Worm (Caenorhabditis elegans) whole organism, L2 larva: ENCODE results near the gene srh-10.

Experiments used
- C34F6.9 ChIP-seq: fragments of 150-350 bp; optimal IDR thresholded peaks from 2 replicates; lab custom pipeline; 2014; ENCODE audit warnings: missing biosample characterization, missing genetic modification characterization
- F13H6.1 ChIP-seq: sonication (generic microtip); optimal IDR thresholded peaks from 2 replicates; lab custom pipeline; 2016; ENCODE audit warnings: missing genetic modification characterization, missing compliant biosample characterization
- R02D3.7 ChIP-seq: fragments of 150-350 bp; optimal IDR thresholded peaks from 2 replicates; lab custom pipeline; 2014; ENCODE audit warnings: missing biosample characterization, missing genetic modification characterization
- Y55F3AM.14 ChIP-seq: fragments of 200-800 bp; sonication (Bioruptor generic); optimal IDR thresholded peaks from 2 replicates; lab custom pipeline; 2018; ENCODE audit warnings: mild to moderate bottlenecking, missing genetic modification characterization, missing compliant biosample characterization
- ZK546.5 ChIP-seq: sonication (generic microtip); optimal IDR thresholded peaks from 2 replicates; lab custom pipeline; 2017; ENCODE audit warnings: missing biosample characterization, missing genetic modification characterization
- aly-2 ChIP-seq: fragments of 150-350 bp; optimal IDR thresholded peaks from 2 replicates; lab custom pipeline; 2014; ENCODE audit warnings: missing biosample characterization, missing genetic modification characterization
- ama-1 ChIP-seq: fragments of 150-350 bp; optimal IDR thresholded peaks from 2 replicates; lab custom pipeline; 2018; ENCODE audit warnings: inconsistent platforms
- blmp-1 ChIP-seq: sonication (generic microtip); optimal IDR thresholded peaks from 2 replicates; lab custom pipeline; 2017; ENCODE audit warnings: missing genetic modification characterization, mild to moderate bottlenecking, missing compliant biosample characterization, antibody characterized with exemption, moderate library complexity; ENCODE audit not compliant: insufficient read depth
- ceh-16 ChIP-seq: fragments of 150-350 bp; optimal IDR thresholded peaks from 2 replicates; lab custom pipeline; 2014; ENCODE audit warnings: missing biosample characterization, missing genetic modification characterization
- ceh-82 ChIP-seq: fragments of 150-350 bp; optimal IDR thresholded peaks from 2 replicates; lab custom pipeline; 2014; ENCODE audit warnings: missing biosample characterization, missing genetic modification characterization
- crh-2 ChIP-seq: sonication (generic microtip); optimal IDR thresholded peaks from 2 replicates; lab custom pipeline; 2017; ENCODE audit warnings: missing biosample characterization, missing genetic modification characterization
- dmd-4 ChIP-seq: sonication (generic microtip); optimal IDR thresholded peaks from 2 replicates; lab custom pipeline; 2017; ENCODE audit warnings: missing biosample characterization, missing genetic modification characterization
- egl-27 ChIP-seq: sonication (generic microtip); optimal IDR thresholded peaks from 3 replicates; lab custom pipeline; 2017; ENCODE audit warnings: missing biosample characterization, missing genetic modification reagents, missing genetic modification characterization
- elt-1 ChIP-seq: fragments of 150-350 bp; optimal IDR thresholded peaks from 2 replicates; lab custom pipeline; 2014; ENCODE audit warnings: missing biosample characterization, missing genetic modification characterization
- elt-3 ChIP-seq: sonication (generic microtip); optimal IDR thresholded peaks from 2 replicates; lab custom pipeline; 2017; ENCODE audit warnings: missing biosample characterization, missing genetic modification characterization
- fos-1 ChIP-seq: fragments of 150-350 bp; optimal IDR thresholded peaks from 2 replicates; lab custom pipeline; 2014; ENCODE audit warnings: missing biosample characterization, missing genetic modification characterization
- gmeb-1 ChIP-seq: fragments of 150-350 bp; optimal IDR thresholded peaks from 2 replicates; lab custom pipeline; 2014; ENCODE audit warnings: missing biosample characterization, missing genetic modification characterization
- lin-11 ChIP-seq: fragments of 150-350 bp; sonication (generic microtip); optimal IDR thresholded peaks from 2 replicates; lab custom pipeline; 2014; ENCODE audit warnings: missing biosample characterization, missing genetic modification characterization, inconsistent platforms, mixed read lengths
- lin-13 ChIP-seq: fragments of 150-350 bp; optimal IDR thresholded peaks from 2 replicates; lab custom pipeline; 2014; ENCODE audit warnings: missing biosample characterization, missing genetic modification reagents, missing genetic modification characterization
- lin-39 ChIP-seq: fragments of 150-350 bp; optimal IDR thresholded peaks from 2 replicates; lab custom pipeline; 2014; ENCODE audit warnings: missing biosample characterization, missing genetic modification reagents, missing genetic modification characterization
- lsy-2 ChIP-seq, 2 experiments: fragments of 150-350 bp in 1 of 2; sonication (generic microtip) in 1 of 2; optimal IDR thresholded peaks; 2 replicates each; lab custom pipeline; 2014 to 2017; ENCODE audit warnings: missing biosample characterization in 2 of 2, missing genetic modification characterization in 2 of 2
- mab-5 ChIP-seq: fragments of 150-350 bp; optimal IDR thresholded peaks from 2 replicates; lab custom pipeline; 2014; ENCODE audit warnings: missing biosample characterization, missing genetic modification characterization
- mbf-1 ChIP-seq: sonication (generic microtip); optimal IDR thresholded peaks from 2 replicates; lab custom pipeline; 2017; ENCODE audit warnings: missing biosample characterization, missing genetic modification characterization
- mdl-1 ChIP-seq, 2 experiments: fragments of 150-350 bp in 1 of 2; sonication (generic microtip) in 1 of 2; optimal IDR thresholded peaks; 2 replicates each; lab custom pipeline; 2017; ENCODE audit warnings: missing biosample characterization in 2 of 2, missing genetic modification characterization in 2 of 2
- nhr-10 ChIP-seq: sonication (generic microtip); optimal IDR thresholded peaks from 2 replicates; lab custom pipeline; 2017; ENCODE audit warnings: missing biosample characterization, missing genetic modification characterization
- nhr-11 ChIP-seq: fragments of 150-350 bp; optimal IDR thresholded peaks from 2 replicates; lab custom pipeline; 2014; ENCODE audit warnings: missing biosample characterization, missing genetic modification characterization
- nhr-12 ChIP-seq: fragments of 150-350 bp; optimal IDR thresholded peaks from 2 replicates; lab custom pipeline; 2014; ENCODE audit warnings: missing biosample characterization, missing genetic modification characterization
- nhr-129 ChIP-seq: fragments of 150-350 bp; optimal IDR thresholded peaks from 2 replicates; lab custom pipeline; 2014; ENCODE audit warnings: missing biosample characterization, missing genetic modification characterization
- nhr-21 ChIP-seq: fragments of 150-350 bp; optimal IDR thresholded peaks from 2 replicates; lab custom pipeline; 2014; ENCODE audit warnings: missing biosample characterization, missing genetic modification characterization
- nhr-23 ChIP-seq: fragments of 150-350 bp; optimal IDR thresholded peaks from 2 replicates; lab custom pipeline; 2014; ENCODE audit warnings: missing biosample characterization, missing genetic modification reagents, missing genetic modification characterization
- nhr-237 ChIP-seq: fragments of 150-350 bp; optimal IDR thresholded peaks from 2 replicates; lab custom pipeline; 2014; ENCODE audit warnings: missing biosample characterization, missing genetic modification characterization
- nhr-25 ChIP-seq: fragments of 150-350 bp; sonication (generic microtip); optimal IDR thresholded peaks from 3 replicates; lab custom pipeline; 2014; ENCODE audit warnings: missing biosample characterization, missing genetic modification characterization
- nhr-6 ChIP-seq: fragments of 150-350 bp; optimal IDR thresholded peaks from 2 replicates; lab custom pipeline; 2014; ENCODE audit warnings: missing biosample characterization, missing genetic modification characterization
- nhr-77 ChIP-seq: fragments of 150-350 bp; optimal IDR thresholded peaks from 2 replicates; lab custom pipeline; 2014; ENCODE audit warnings: missing biosample characterization, missing genetic modification characterization
- peb-1 ChIP-seq: fragments of 150-350 bp; optimal IDR thresholded peaks from 2 replicates; lab custom pipeline; 2014; ENCODE audit warnings: missing biosample characterization, missing genetic modification characterization
- sem-4 ChIP-seq: fragments of 150-350 bp; optimal IDR thresholded peaks from 2 replicates; lab custom pipeline; 2014; ENCODE audit warnings: missing biosample characterization, missing genetic modification reagents, missing genetic modification characterization
- skn-1 ChIP-seq: sonication (generic microtip); optimal IDR thresholded peaks from 2 replicates; lab custom pipeline; 2017; ENCODE audit warnings: missing biosample characterization, missing genetic modification characterization
- sma-3 ChIP-seq: sonication (generic microtip); optimal IDR thresholded peaks from 2 replicates; lab custom pipeline; 2016; ENCODE audit warnings: missing genetic modification reagents, missing genetic modification characterization, missing compliant biosample characterization
- sma-9 ChIP-seq, 2 experiments: fragments of 150-350 bp in 1 of 2; sonication (generic microtip) in 1 of 2; optimal IDR thresholded peaks; 2 replicates each; lab custom pipeline; 2014 to 2016; ENCODE audit warnings: missing genetic modification characterization in 2 of 2, mild to moderate bottlenecking in 1 of 2, missing biosample characterization in 1 of 2, missing compliant biosample characterization in 1 of 2, missing genetic modification reagents in 1 of 2, moderate library complexity in 1 of 2
- snpc-4 ChIP-seq: fragments of 150-350 bp; optimal IDR thresholded peaks from 2 replicates; lab custom pipeline; 2014; ENCODE audit warnings: missing biosample characterization, missing genetic modification characterization
- unc-39 ChIP-seq: fragments of 150-350 bp; optimal IDR thresholded peaks from 2 replicates; lab custom pipeline; 2014; ENCODE audit warnings: missing biosample characterization, missing genetic modification characterization
- unc-55 ChIP-seq: fragments of 150-350 bp; sonication (generic microtip); optimal IDR thresholded peaks from 3 replicates; lab custom pipeline; 2014; ENCODE audit warnings: missing biosample characterization, missing genetic modification reagents, missing genetic modification characterization
- unc-62 ChIP-seq: fragments of 150-350 bp; optimal IDR thresholded peaks from 2 replicates; lab custom pipeline; 2014; ENCODE audit warnings: missing biosample characterization, missing genetic modification reagents, missing genetic modification characterization
- zag-1 ChIP-seq: fragments of 150-350 bp; optimal IDR thresholded peaks from 2 replicates; lab custom pipeline; 2014; ENCODE audit warnings: missing biosample characterization, missing genetic modification characterization
- ztf-1 ChIP-seq: fragments of 200-800 bp; sonication (Bioruptor generic); conservative IDR thresholded peaks from 2 replicates; pipeline ENCODE4 v1.3.6; 2022; ENCODE audit warnings: missing genetic modification characterization, missing compliant biosample characterization
- ztf-11 ChIP-seq: sonication (generic microtip); optimal IDR thresholded peaks from 2 replicates; lab custom pipeline; 2017; ENCODE audit warnings: missing biosample characterization, missing genetic modification characterization
- ztf-4 ChIP-seq: fragments of 150-350 bp; optimal IDR thresholded peaks from 2 replicates; lab custom pipeline; 2014; ENCODE audit warnings: missing biosample characterization, missing genetic modification characterization

The srh-10 gene

ce11 chrV:6033512-6033911, 33.4 kb downstream of the srh-10 start (continued):
- peak; percentile 37 for TF ChIP-seq F13H6.1 (tag; lab: Kevin White, UChicago)
- no peak for TF ChIP-seq ama-1 (lab: Kevin White, UChicago)
- TF ChIP-seq gmeb-1 (tag; lab: Kevin White, UChicago), result no peak
- no peak for TF ChIP-seq ztf-1 (GFP tag; lab: Robert Waterston, UW)
- TF ChIP-seq ztf-11, result no peak
- no peak for TF ChIP-seq ceh-16 (tag; lab: Kevin White, UChicago)
- TF ChIP-seq nhr-12 (tag; lab: Kevin White, UChicago), result no peak
- no peak for TF ChIP-seq sem-4 (tag; lab: Kevin White, UChicago)
- TF ChIP-seq lin-11 (tag; lab: Kevin White, UChicago), result no peak
- peak in 1 of 2 experiments; percentile 51 for TF ChIP-seq lsy-2 (tag; optimal IDR thresholded peaks at IDR 0.05; lab: Kevin White, UChicago)
- no peak for TF ChIP-seq nhr-6 (tag; lab: Kevin White, UChicago)
- no peak for TF ChIP-seq lin-13 (GFP tag; lab: Kevin White, UChicago)
- TF ChIP-seq snpc-4, result no peak
- TF ChIP-seq egl-27, result no peak
- peak; percentile 53 for TF ChIP-seq mab-5 (tag; lab: Kevin White, UChicago)
- peak; percentile 56 for TF ChIP-seq nhr-129 (tag; lab: Kevin White, UChicago)
- no peak for TF ChIP-seq mbf-1
- no peak for TF ChIP-seq lin-39
- TF ChIP-seq fos-1 (tag; lab: Kevin White, UChicago), result no peak
- TF ChIP-seq unc-39 (tag; lab: Kevin White, UChicago), result no peak
- peak; percentile 23 for TF ChIP-seq crh-2 (tag; lab: Kevin White, UChicago)

ce11 chrV:6031585-6031984, 35.4 kb downstream of the srh-10 start:
- TF ChIP-seq lin-39, result no peak
- TF ChIP-seq nhr-77 (tag; lab: Kevin White, UChicago), result no peak
- no peak for TF ChIP-seq sma-3 (GFP tag; lab: Kevin White, UChicago)
- TF ChIP-seq sma-9 (GFP tag; optimal IDR thresholded peaks at IDR 0.05; lab: Kevin White, UChicago), result peak; percentile 67
- TF ChIP-seq sma-9 (tag; optimal IDR thresholded peaks at IDR 0.05; lab: Kevin White, UChicago), result no peak

DNA sequence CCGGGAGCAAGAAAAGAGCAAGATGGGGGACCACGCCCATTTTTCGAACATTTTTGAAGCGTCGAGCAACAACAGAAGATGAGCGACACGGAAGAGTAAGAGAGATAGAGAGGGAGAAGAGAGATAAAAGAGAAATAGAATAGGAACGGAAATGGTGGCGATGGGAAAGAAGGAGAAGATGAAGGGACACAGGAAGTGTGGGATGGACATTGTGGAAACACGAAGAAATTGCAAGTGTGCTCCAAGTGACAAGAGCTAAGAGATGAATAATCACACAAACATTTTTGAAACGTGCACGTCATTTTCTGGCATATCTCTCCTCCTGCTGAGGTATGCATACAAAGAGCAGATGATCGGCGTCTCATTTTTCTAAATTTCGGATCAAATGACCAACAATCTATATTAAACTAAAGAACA, 36.4 kb downstream of the srh-10 start:
- TF ChIP-seq mdl-1 (tag; optimal IDR thresholded peaks at IDR 0.05; lab: Kevin White, UChicago), result peak in 1 of 2 experiments; percentile 64
- no peak for TF ChIP-seq nhr-12 (tag; lab: Kevin White, UChicago)
- TF ChIP-seq ceh-82 (tag; lab: Kevin White, UChicago), result no peak
- peak; percentile 51 for TF ChIP-seq nhr-6 (tag; lab: Kevin White, UChicago)
- TF ChIP-seq blmp-1 (tag; lab: Kevin White, UChicago), result no peak
- peak; percentile 38 for TF ChIP-seq nhr-129 (tag; lab: Kevin White, UChicago)
- TF ChIP-seq skn-1, result no peak
- TF ChIP-seq nhr-21 (tag; lab: Kevin White, UChicago), result no peak
- TF ChIP-seq unc-55 (GFP tag; lab: Kevin White, UChicago), result peak; percentile 52
- TF ChIP-seq peb-1 (tag; lab: Kevin White, UChicago), result no peak
- TF ChIP-seq ztf-4 (tag; lab: Kevin White, UChicago), result peak; percentile 18
- peak; percentile 84 for TF ChIP-seq sma-9 (GFP tag; optimal IDR thresholded peaks at IDR 0.05; lab: Kevin White, UChicago)
- no peak for TF ChIP-seq sma-9 (tag; optimal IDR thresholded peaks at IDR 0.05; lab: Kevin White, UChicago)
- TF ChIP-seq ztf-11, result no peak
- TF ChIP-seq nhr-23 (tag; lab: Kevin White, UChicago), result no peak
- peak in 1 of 2 experiments; percentile 58 for TF ChIP-seq lsy-2 (tag; optimal IDR thresholded peaks at IDR 0.05; lab: Kevin White, UChicago)
- no peak for TF ChIP-seq ztf-1 (GFP tag; lab: Robert Waterston, UW)
- TF ChIP-seq nhr-11, result no peak
- TF ChIP-seq elt-1, result no peak
- no peak for TF ChIP-seq elt-3 (tag; lab: Kevin White, UChicago)
- TF ChIP-seq R02D3.7 (tag; lab: Kevin White, UChicago), result no peak
- TF ChIP-seq crh-2 (tag; lab: Kevin White, UChicago), result peak; percentile 35
- no peak for TF ChIP-seq gmeb-1 (tag; lab: Kevin White, UChicago)
- no peak for TF ChIP-seq aly-2 (tag; lab: Kevin White, UChicago)
- TF ChIP-seq nhr-237 (tag; lab: Kevin White, UChicago), result no peak
- TF ChIP-seq Y55F3AM.14 (GFP tag; lab: Kevin White, UChicago), result no peak
- TF ChIP-seq mbf-1, result no peak
- TF ChIP-seq lin-13 (GFP tag; lab: Kevin White, UChicago), result peak; percentile 19
- TF ChIP-seq nhr-10 (tag; lab: Kevin White, UChicago), result no peak
- TF ChIP-seq unc-62 (GFP tag; lab: Kevin White, UChicago), result no peak
- TF ChIP-seq sem-4 (tag; lab: Kevin White, UChicago), result peak; percentile 48
- peak; percentile 91 for TF ChIP-seq F13H6.1 (tag; lab: Kevin White, UChicago)
- no peak for TF ChIP-seq fos-1 (tag; lab: Kevin White, UChicago)
- no peak for TF ChIP-seq lin-39
- peak; percentile 57 for TF ChIP-seq egl-27
- TF ChIP-seq mab-5 (tag; lab: Kevin White, UChicago), result no peak
- TF ChIP-seq C34F6.9 (tag; lab: Kevin White, UChicago), result peak; percentile 69
- TF ChIP-seq snpc-4, result peak; percentile 29
- no peak for TF ChIP-seq sma-3 (GFP tag; lab: Kevin White, UChicago)
- peak; percentile 15 for TF ChIP-seq zag-1 (tag; lab: Kevin White, UChicago)
- no peak for TF ChIP-seq dmd-4
- TF ChIP-seq nhr-25 (tag; lab: Kevin White, UChicago), result no peak
- TF ChIP-seq unc-39 (tag; lab: Kevin White, UChicago), result no peak
- TF ChIP-seq ZK546.5 (tag; lab: Kevin White, UChicago), result no peak
